Fruit fly (Drosophila melanogaster) whole organism, wandering third instar larva: ENCODE data around the gene CG43218.
A peak's percentile ranks its signal among the peaks of the same experiment; 100 is the strongest.

Experiments
- Abd-B ChIP-seq: fragments of >200 bp; optimal IDR thresholded peaks from 2 replicates; lab custom pipeline; 2017; ENCODE audit warnings: missing biosample characterization, missing genetic modification characterization
- CG32264 ChIP-seq: fragments of 200-800 bp; sonication (Bioruptor generic); optimal IDR thresholded peaks from 2 replicates; lab custom pipeline; 2016; ENCODE audit warnings: missing biosample characterization, missing genetic modification characterization
- CG9705 ChIP-seq: fragments of 200-800 bp; sonication (Bioruptor generic); optimal IDR thresholded peaks from 2 replicates; lab custom pipeline; 2018; ENCODE audit warnings: missing biosample characterization, mild to moderate bottlenecking, missing genetic modification characterization
- CrebA ChIP-seq: fragments of 200-800 bp; sonication (Bioruptor generic); optimal IDR thresholded peaks from 2 replicates; lab custom pipeline; 2016; ENCODE audit warnings: missing biosample characterization, mild to moderate bottlenecking, missing genetic modification characterization, borderline replicate concordance
- Dfd ChIP-seq: fragments of >200 bp; optimal IDR thresholded peaks from 2 replicates; lab custom pipeline; 2017; ENCODE audit warnings: missing biosample characterization, missing genetic modification characterization
- Dif ChIP-seq: fragments of 200-275, 200-300 bp; sonication (Bioruptor generic); optimal IDR thresholded peaks from 2 replicates; lab custom pipeline; 2018; ENCODE audit warnings: missing biosample characterization, missing genetic modification characterization; ENCODE audit not compliant: partially characterized antibody
- GATAd ChIP-seq: sonication (Bioruptor generic); optimal IDR thresholded peaks from 2 replicates; lab custom pipeline; 2016; ENCODE audit warnings: missing biosample characterization, missing genetic modification characterization
- HLH106 ChIP-seq: fragments of 200-800 bp; optimal IDR thresholded peaks from 3 replicates; lab custom pipeline; 2019; ENCODE audit warnings: missing biosample characterization, mild to moderate bottlenecking, missing genetic modification characterization, moderate library complexity
- Hnf4 ChIP-seq: fragments of 200-800 bp; sonication (Bioruptor generic); optimal IDR thresholded peaks from 2 replicates; lab custom pipeline; 2016; ENCODE audit warnings: missing biosample characterization, mild to moderate bottlenecking, missing genetic modification characterization
- Hr78 ChIP-seq: fragments of >200 bp; optimal IDR thresholded peaks from 2 replicates; lab custom pipeline; 2017; ENCODE audit warnings: missing biosample characterization, missing genetic modification characterization
- Hr83 ChIP-seq: fragments of 200-300 bp; sonication (Bioruptor generic); optimal IDR thresholded peaks from 2 replicates; lab custom pipeline; 2016; ENCODE audit warnings: missing biosample characterization, mild to moderate bottlenecking, missing genetic modification characterization, moderate library complexity; ENCODE audit not compliant: poor library complexity, severe bottlenecking
- Jra ChIP-seq: sonication (Bioruptor generic); optimal IDR thresholded peaks from 2 replicates; lab custom pipeline; 2016; ENCODE audit warnings: missing biosample characterization, missing genetic modification characterization
- Mio ChIP-seq: sonication (Bioruptor generic); optimal IDR thresholded peaks from 2 replicates; lab custom pipeline; 2016; ENCODE audit warnings: missing biosample characterization, missing genetic modification characterization
- Myc ChIP-seq: fragments of >200 bp; optimal IDR thresholded peaks from 2 replicates; lab custom pipeline; 2017
- N ChIP-seq: fragments of >200 bp; optimal IDR thresholded peaks from 2 replicates; lab custom pipeline; 2018; ENCODE audit warnings: missing biosample characterization, missing external identifiers, missing genetic modification characterization
- OdsH ChIP-seq: fragments of 200-800 bp; sonication (Bioruptor generic); optimal IDR thresholded peaks from 2 replicates; lab custom pipeline; 2016; ENCODE audit warnings: missing biosample characterization, mild to moderate bottlenecking, missing genetic modification characterization
- Rel ChIP-seq, 2 experiments: fragments of 200-800 bp; sonication (Bioruptor generic) in 1 of 2; optimal IDR thresholded peaks; 2 replicates in 1 of 2; 3 replicates in 1 of 2; lab custom pipeline; 2016 to 2019; ENCODE audit warnings: mild to moderate bottlenecking in 2 of 2, missing biosample characterization in 2 of 2, missing genetic modification characterization in 2 of 2, moderate library complexity in 1 of 2
- Sp1 ChIP-seq: fragments of 200-800 bp; sonication (Bioruptor generic); optimal IDR thresholded peaks from 3 replicates; lab custom pipeline; 2019; ENCODE audit warnings: missing biosample characterization, mild to moderate bottlenecking, missing genetic modification characterization, moderate library complexity
- Vsx2 ChIP-seq: fragments of 200-300, 225-300 bp; sonication (Bioruptor generic); optimal IDR thresholded peaks from 2 replicates; lab custom pipeline; 2018; ENCODE audit warnings: missing biosample characterization, missing genetic modification characterization; ENCODE audit not compliant: partially characterized antibody
- br ChIP-seq: fragments of 200-800 bp; sonication (Bioruptor generic); optimal IDR thresholded peaks from 2 replicates; lab custom pipeline; 2016; ENCODE audit warnings: missing biosample characterization, missing genetic modification characterization
- brk ChIP-seq: fragments of 200-800 bp; sonication (Bioruptor generic); optimal IDR thresholded peaks from 2 replicates; lab custom pipeline; 2016; ENCODE audit warnings: missing biosample characterization, mild to moderate bottlenecking, missing genetic modification characterization
- dl ChIP-seq, 2 experiments: fragments of 175-275, 200-275 bp in 1 of 2; fragments of 200-275 bp in 1 of 2; sonication (Bioruptor generic); optimal IDR thresholded peaks; lab custom pipeline; 2018; ENCODE audit warnings: mild to moderate bottlenecking in 2 of 2, missing biosample characterization in 2 of 2, missing genetic modification characterization in 2 of 2, moderate library complexity in 2 of 2; ENCODE audit not compliant: partially characterized antibody in 2 of 2, insufficient read depth in 1 of 2
- dmrt93B ChIP-seq: fragments of 200-800 bp; sonication (Bioruptor generic); optimal IDR thresholded peaks from 2 replicates; lab custom pipeline; 2018; ENCODE audit warnings: missing biosample characterization, mild to moderate bottlenecking, missing genetic modification characterization
- dsf ChIP-seq: sonication (Bioruptor generic); optimal IDR thresholded peaks from 2 replicates; lab custom pipeline; 2016; ENCODE audit warnings: missing biosample characterization, missing genetic modification characterization, borderline replicate concordance
- ey ChIP-seq: fragments of 200-800 bp; sonication (Bioruptor generic); optimal IDR thresholded peaks from 2 replicates; lab custom pipeline; 2016; ENCODE audit warnings: missing biosample characterization, missing genetic modification characterization
- foxo ChIP-seq, 2 experiments: fragments of 200-800 bp; sonication (Bioruptor generic); optimal IDR thresholded peaks; 2 replicates in 1 of 2; 3 replicates in 1 of 2; lab custom pipeline; 2016 to 2017; ENCODE audit warnings: missing biosample characterization in 2 of 2, missing genetic modification characterization in 2 of 2
- fru ChIP-seq: fragments of 200-800 bp; sonication (Bioruptor generic); optimal IDR thresholded peaks from 3 replicates; lab custom pipeline; 2016; ENCODE audit warnings: missing biosample characterization, mild to moderate bottlenecking, missing genetic modification characterization
- h ChIP-seq: fragments of 200-800 bp; sonication (Bioruptor generic); optimal IDR thresholded peaks from 3 replicates; lab custom pipeline; 2016; ENCODE audit warnings: missing biosample characterization, mild to moderate bottlenecking, missing genetic modification characterization
- jim ChIP-seq: fragments of 175-275, 200-325 bp; sonication (Bioruptor generic); optimal IDR thresholded peaks from 2 replicates; lab custom pipeline; 2016; ENCODE audit warnings: missing biosample characterization, mild to moderate bottlenecking, missing genetic modification characterization
- lola ChIP-seq: fragments of >200 bp; optimal IDR thresholded peaks from 2 replicates; lab custom pipeline; 2017; ENCODE audit warnings: missing biosample characterization, missing genetic modification characterization
- pan ChIP-seq: fragments of >200 bp; optimal IDR thresholded peaks from 2 replicates; lab custom pipeline; 2017
- psq ChIP-seq: fragments of 200-800 bp; sonication (Bioruptor generic); optimal IDR thresholded peaks from 3 replicates; lab custom pipeline; 2017; ENCODE audit warnings: missing biosample characterization, mild to moderate bottlenecking, missing genetic modification characterization, moderate library complexity
- rgr ChIP-seq: fragments of 200-800 bp; sonication (Bioruptor generic); optimal IDR thresholded peaks from 3 replicates; lab custom pipeline; 2016; ENCODE audit warnings: missing biosample characterization, mild to moderate bottlenecking, missing genetic modification characterization
- sage ChIP-seq: fragments of 200-800 bp; sonication (Bioruptor generic); optimal IDR thresholded peaks from 2 replicates; lab custom pipeline; 2016; ENCODE audit warnings: missing biosample characterization, mild to moderate bottlenecking, missing genetic modification characterization
- sv ChIP-seq: fragments of 200-800 bp; sonication (Bioruptor generic); optimal IDR thresholded peaks from 3 replicates; lab custom pipeline; 2016; ENCODE audit warnings: missing biosample characterization, missing genetic modification characterization
- tai ChIP-seq: sonication (Bioruptor generic); optimal IDR thresholded peaks from 2 replicates; lab custom pipeline; 2016; ENCODE audit warnings: missing biosample characterization, missing genetic modification characterization
- usp ChIP-seq: fragments of >200 bp; optimal IDR thresholded peaks from 2 replicates; lab custom pipeline; 2017; ENCODE audit warnings: missing biosample characterization, missing genetic modification characterization
- woc ChIP-seq: sonication (Bioruptor generic); optimal IDR thresholded peaks from 2 replicates; lab custom pipeline; 2016; ENCODE audit warnings: missing biosample characterization, mild to moderate bottlenecking, missing genetic modification characterization

CG43218 gene

DNA sequence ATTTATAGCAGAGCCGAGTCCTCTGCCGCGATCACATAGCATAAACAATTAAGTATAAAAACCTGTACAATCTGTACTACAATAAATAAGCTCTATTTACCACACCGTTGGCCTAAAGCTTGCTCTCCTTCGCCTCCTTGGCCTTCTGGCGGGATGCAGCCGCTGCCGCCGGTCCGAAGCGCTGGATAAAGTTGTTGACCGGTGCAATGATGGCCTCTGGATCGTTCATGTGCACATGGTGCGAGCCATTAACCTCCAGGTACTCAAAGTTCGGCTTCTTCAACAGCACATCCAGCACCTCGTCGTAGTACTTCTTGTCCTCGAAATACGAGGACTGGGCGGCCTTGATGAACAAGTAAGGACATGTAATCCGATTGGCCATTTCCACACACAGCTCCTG lies 44.7 kb downstream of the CG43218 start:
- no peak for TF ChIP-seq GATAd (GFP tag; lab: Kevin White, UChicago)
- TF ChIP-seq Rel (GFP tag; optimal IDR thresholded peaks at IDR 0.05; lab: Kevin White, UChicago): no peak
- TF ChIP-seq Rel (tag; optimal IDR thresholded peaks at IDR 0.05; lab: Kevin White, UChicago): no peak
- TF ChIP-seq CrebA (GFP tag; lab: Kevin White, UChicago): no peak
- TF ChIP-seq rgr (GFP tag; lab: Kevin White, UChicago): no peak
- no peak for TF ChIP-seq pan (lab: Kevin White, UChicago)
- no peak for TF ChIP-seq sv (GFP tag; lab: Kevin White, UChicago)
- no peak for TF ChIP-seq Vsx2 (GFP tag; lab: Kevin White, UChicago)
- TF ChIP-seq Mio (GFP tag; lab: Kevin White, UChicago): no peak
- TF ChIP-seq psq (GFP tag; lab: Kevin White, UChicago): no peak
- no peak for TF ChIP-seq woc (GFP tag; lab: Kevin White, UChicago)
- TF ChIP-seq usp (GFP tag; lab: Kevin White, UChicago): no peak

- TF ChIP-seq jim (GFP tag; lab: Kevin White, UChicago): no peak
- TF ChIP-seq CrebA (GFP tag; lab: Kevin White, UChicago): no peak
- no peak for TF ChIP-seq Jra (GFP tag; lab: Kevin White, UChicago)
- TF ChIP-seq CG9705: no peak
- peak; percentile 28 for TF ChIP-seq Dif (GFP tag; lab: Kevin White, UChicago)
- TF ChIP-seq Hnf4 (GFP tag; lab: Kevin White, UChicago): peak; percentile 35
Measured at dm6 chr3L:21303659-21304058, 45.8 kb downstream of the CG43218 start.

DNA sequence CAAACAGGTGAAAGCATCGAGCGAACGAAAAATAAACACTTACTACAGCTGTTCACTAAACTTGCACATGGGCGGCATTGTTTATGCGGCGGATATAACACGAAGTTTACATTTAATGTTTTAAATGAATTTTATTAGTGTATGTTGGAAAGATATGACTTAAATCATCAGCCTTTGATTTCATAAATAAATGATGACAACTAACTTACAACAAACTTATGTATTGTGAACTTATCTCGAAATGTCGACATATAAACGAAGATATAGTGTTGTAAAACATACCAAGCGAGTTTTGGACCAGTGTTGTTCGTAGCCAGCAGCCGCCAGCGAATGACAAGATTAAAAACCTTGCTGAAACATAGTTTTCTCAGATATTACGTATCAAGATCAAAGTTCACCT lies 46.6 kb downstream of the CG43218 start, which contains the start of the genes CG11309 and CG7632:
TSS of gene CG11309 (minus strand) at position 259 of the 400 bp plus-strand sequence.
TSS of gene CG7632 (plus strand) at position 298 of the 400 bp plus-strand sequence.
- TF ChIP-seq dmrt93B (GFP tag; lab: Kevin White, UChicago) (peak; percentile 98), dsf (GFP tag; lab: Kevin White, UChicago) (peak; percentile 97), psq (GFP tag; lab: Kevin White, UChicago) (peak; percentile 98), Rel (GFP tag; optimal IDR thresholded peaks at IDR 0.05; lab: Kevin White, UChicago) (peak; percentile 99), Rel (tag; optimal IDR thresholded peaks at IDR 0.05; lab: Kevin White, UChicago) (peak; percentile 98), Mio (GFP tag; lab: Kevin White, UChicago) (peak; percentile 94), woc (GFP tag; lab: Kevin White, UChicago) (peak; percentile 99), Dif (GFP tag; lab: Kevin White, UChicago) (no peak), CrebA (GFP tag; lab: Kevin White, UChicago) (peak; percentile 97), Myc (lab: Kevin White, UChicago) (peak; percentile 41), fru (GFP tag; lab: Kevin White, UChicago) (peak; percentile 99), CG32264 (GFP tag; lab: Kevin White, UChicago) (peak; percentile 98), br (GFP tag; lab: Kevin White, UChicago) (peak; percentile 100), Hnf4 (GFP tag; lab: Kevin White, UChicago) (peak; percentile 99), CG9705 (peak; percentile 100), sv (GFP tag; lab: Kevin White, UChicago) (peak; percentile 98), pan (lab: Kevin White, UChicago) (no peak), dl (GFP tag; optimal IDR thresholded peaks at IDR 0.05; lab: Kevin White, UChicago; ENCODE audit: insufficient read depth in 1 of 2, partially characterized antibody in 2 of 2) (no peak), lola (GFP tag; lab: Kevin White, UChicago) (no peak), ey (GFP tag; lab: Kevin White, UChicago) (peak; percentile 99), brk (GFP tag; lab: Kevin White, UChicago) (peak; percentile 99), Dfd (GFP tag; lab: Kevin White, UChicago) (peak; percentile 52), Vsx2 (GFP tag; lab: Kevin White, UChicago) (no peak), usp (GFP tag; lab: Kevin White, UChicago) (no peak), h (GFP tag; lab: Kevin White, UChicago) (peak; percentile 100), Hr78 (GFP tag; lab: Kevin White, UChicago) (no peak), GATAd (GFP tag; lab: Kevin White, UChicago) (peak; percentile 97), tai (GFP tag; lab: Kevin White, UChicago) (peak; percentile 98), OdsH (GFP tag; lab: Kevin White, UChicago) (peak; percentile 100), sage (GFP tag; lab: Kevin White, UChicago) (peak; percentile 99), foxo (GFP tag; optimal IDR thresholded peaks at IDR 0.05; lab: Kevin White, UChicago) (peak; percentile 98 to 100), jim (GFP tag; lab: Kevin White, UChicago) (no peak), Hr83 (GFP tag; lab: Kevin White, UChicago) (peak; percentile 98), N (GFP tag; lab: Kevin White, UChicago) (no peak), Abd-B (no peak), HLH106 (tag; lab: Kevin White, UChicago) (peak; percentile 100), Jra (GFP tag; lab: Kevin White, UChicago) (peak; percentile 98), Sp1 (GFP tag; lab: Kevin White, UChicago) (peak; percentile 100), rgr (GFP tag; lab: Kevin White, UChicago) (peak; percentile 100)
- TF ChIP-seq, all 38 proteins: peak for 28
